Fruit fly (Drosophila melanogaster): ENCODE measurements around the gene Obp69a.

Gene Obp69a

DNA sequence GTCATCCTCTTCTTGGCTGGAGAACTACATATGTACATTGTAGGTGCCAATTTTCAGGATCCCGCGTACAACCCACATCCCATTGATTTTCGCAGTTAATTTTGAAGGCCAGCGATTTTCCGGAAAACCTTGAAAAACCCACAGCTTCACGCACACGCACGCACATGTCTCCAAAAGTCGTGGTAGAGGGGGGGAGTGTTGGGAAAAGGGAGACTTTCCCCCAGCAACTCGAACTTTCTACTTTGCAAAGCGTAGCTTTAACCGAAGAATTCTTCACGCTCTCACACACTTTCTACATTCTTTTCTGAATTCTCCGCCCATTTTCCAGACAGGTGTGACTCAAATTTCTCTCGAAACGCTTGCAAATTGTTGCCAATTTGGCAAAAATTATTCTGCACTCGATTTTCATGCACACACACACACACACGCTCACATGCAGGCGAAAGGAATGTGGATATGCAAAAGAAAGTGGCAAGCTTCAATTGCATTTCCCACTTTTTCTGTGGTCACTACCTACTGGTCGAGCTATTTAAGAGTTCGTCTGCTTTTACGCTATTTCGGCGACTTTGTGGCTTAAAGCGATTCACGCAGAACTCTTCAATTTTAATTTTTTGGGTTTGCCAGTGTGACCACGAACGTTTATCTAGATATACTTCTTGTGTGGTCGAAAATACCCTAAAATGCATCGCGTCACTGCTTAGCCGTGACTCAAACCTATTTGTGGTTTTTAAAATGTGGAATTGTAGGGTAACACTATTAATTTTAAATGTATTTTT is 18.4 kb downstream of the Obp69a start, which contains the start of gene SCaMC (continued):
- TF ChIP-seq hbn (GFP tag; IDR thresholded peaks at IDR 0.05; ENCODE audit: partially characterized antibody) = no peak
- no peak for TF ChIP-seq CG18011 (GFP tag; optimal IDR thresholded peaks at IDR 0.05)
- no peak for TF ChIP-seq CG1647 (GFP tag; optimal IDR thresholded peaks at IDR 0.05)
- no peak for TF ChIP-seq Hr39 (optimal IDR thresholded peaks at IDR 0.05)
- no peak for TF ChIP-seq odd (GFP tag; optimal IDR thresholded peaks at IDR 0.05)
- peak; percentile 20 for TF ChIP-seq HmgD (GFP tag; optimal IDR thresholded peaks at IDR 0.05)
- no peak for TF ChIP-seq pho (GFP tag; optimal IDR thresholded peaks at IDR 0.05)
- no peak for TF ChIP-seq vnd (GFP tag; IDR thresholded peaks at IDR 0.05; ENCODE audit: partially characterized antibody)
- TF ChIP-seq Opbp (GFP tag; IDR thresholded peaks at IDR 0.05; ENCODE audit: partially characterized antibody) = peak; percentile 62; the same call in 2 of the 3 replicates
- no peak for TF ChIP-seq fd102C (GFP tag; optimal IDR thresholded peaks at IDR 0.05)
- TF ChIP-seq CG17186 (GFP tag; optimal IDR thresholded peaks at IDR 0.05) = peak; percentile 56
- TF ChIP-seq tin (GFP tag; optimal IDR thresholded peaks at IDR 0.05) = no peak
- peak; percentile 73 for TF ChIP-seq pita (GFP tag; optimal IDR thresholded peaks at IDR 0.05)
- TF ChIP-seq CG30431 (GFP tag; optimal IDR thresholded peaks at IDR 0.05) = no peak
- no peak for TF ChIP-seq wor (GFP tag; IDR thresholded peaks at IDR 0.05)
- TF ChIP-seq crol (GFP tag; IDR thresholded peaks at IDR 0.05) = peak; percentile 62
- TF ChIP-seq Max (GFP tag; optimal IDR thresholded peaks at IDR 0.05) = peak; percentile 40
- peak; percentile 14 for TF ChIP-seq CG13624 (GFP tag; optimal IDR thresholded peaks at IDR 0.05)
- no peak for TF ChIP-seq nerfin-2 (GFP tag; IDR thresholded peaks at IDR 0.05; ENCODE audit: partially characterized antibody)
- peak; percentile 15 for TF ChIP-seq CG12155 (GFP tag; optimal IDR thresholded peaks at IDR 0.05)
- no peak for TF ChIP-seq emc (GFP tag; optimal IDR thresholded peaks at IDR 0.05)
- TF ChIP-seq dmrt11E (tag; optimal IDR thresholded peaks at IDR 0.05) = no peak
- no peak for TF ChIP-seq eve (GFP tag; optimal IDR thresholded peaks at IDR 0.05)
- no peak for TF ChIP-seq CG5180 (GFP tag; optimal IDR thresholded peaks at IDR 0.05)
- TF ChIP-seq p53 (GFP tag; optimal IDR thresholded peaks at IDR 0.05) = peak; percentile 63
- no peak for TF ChIP-seq zf30C (GFP tag; optimal IDR thresholded peaks at IDR 0.05)
- TF ChIP-seq NFAT (GFP tag; IDR thresholded peaks at IDR 0.05) = no peak
- no peak for TF ChIP-seq CG10274 (GFP tag; optimal IDR thresholded peaks at IDR 0.05)
- no peak for TF ChIP-seq fu2 (GFP tag; optimal IDR thresholded peaks at IDR 0.05)
- peak; percentile 72 for TF ChIP-seq MBD-R2 (GFP tag; IDR thresholded peaks at IDR 0.05)
- TF ChIP-seq dysf (GFP tag; IDR thresholded peaks at IDR 0.05) = no peak
- no peak for TF ChIP-seq tgo (GFP tag; IDR thresholded peaks at IDR 0.05)
- TF ChIP-seq danr (GFP tag; IDR thresholded peaks at IDR 0.05) = no peak
- TF ChIP-seq Spps (tag; optimal IDR thresholded peaks at IDR 0.05) = no peak
- TF ChIP-seq CG12299 (tag; optimal IDR thresholded peaks at IDR 0.05) = no peak
- TF ChIP-seq Awh (GFP tag; IDR thresholded peaks at IDR 0.05) = no peak
- no peak for TF ChIP-seq CG2678 (tag; optimal IDR thresholded peaks at IDR 0.05)
- no peak for TF ChIP-seq onecut (GFP tag; IDR thresholded peaks at IDR 0.05)
- TF ChIP-seq pum (GFP tag; optimal IDR thresholded peaks at IDR 0.05) = no peak
- no peak for TF ChIP-seq HLHmδ (GFP tag; optimal IDR thresholded peaks at IDR 0.05)
- TF ChIP-seq yki (optimal IDR thresholded peaks at IDR 0.05) = no peak
- no peak for TF ChIP-seq CG5953 (GFP tag; IDR thresholded peaks at IDR 0.05)
- no peak for TF ChIP-seq kay (GFP tag; optimal IDR thresholded peaks at IDR 0.05)
- no peak for TF ChIP-seq sna (GFP tag; IDR thresholded peaks at IDR 0.05; ENCODE audit: partially characterized antibody)
- TF ChIP-seq CG2202 (tag; optimal IDR thresholded peaks at IDR 0.05) = no peak
- no peak for TF ChIP-seq CG13296 (GFP tag; optimal IDR thresholded peaks at IDR 0.05)
- no peak for TF ChIP-seq CG31365 (tag; optimal IDR thresholded peaks at IDR 0.05)
- no peak for TF ChIP-seq Bteb2 (GFP tag; optimal IDR thresholded peaks at IDR 0.05)
- no peak for TF ChIP-seq tna (GFP tag; IDR thresholded peaks at IDR 0.05; ENCODE audit: partially characterized antibody)
- no peak for TF ChIP-seq Scr (GFP tag; IDR thresholded peaks at IDR 0.05; ENCODE audit: partially characterized antibody)
- TF ChIP-seq Deaf1 (tag; optimal IDR thresholded peaks at IDR 0.05) = no peak
